Fruit fly (Drosophila melanogaster): ENCODE results near the gene scramb1.

The scramb1 gene

DNA sequence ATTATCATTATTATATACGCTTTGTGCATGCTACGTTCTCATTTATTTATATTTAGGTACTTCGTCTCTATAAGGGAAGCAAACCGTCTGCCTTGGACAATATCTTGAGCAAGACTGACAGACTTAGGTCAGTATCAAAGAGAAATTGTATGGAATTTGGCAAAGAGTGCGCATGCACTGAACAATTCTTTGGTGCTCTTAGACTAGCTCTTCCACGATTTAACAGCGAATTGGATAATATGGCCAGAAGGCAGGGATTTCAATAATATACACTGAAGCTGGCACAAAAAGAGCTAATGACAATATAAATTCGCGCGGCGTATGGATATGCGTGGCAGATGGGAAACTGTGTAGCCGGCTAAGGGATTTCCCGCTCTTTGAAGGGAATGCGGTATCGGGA lies 38.1 kb downstream of the scramb1 start:
- no peak for TF ChIP-seq CG8478 (optimal IDR thresholded peaks at IDR 0.05)
- no peak for TF ChIP-seq CTCF (optimal IDR thresholded peaks at IDR 0.05)

DNA sequence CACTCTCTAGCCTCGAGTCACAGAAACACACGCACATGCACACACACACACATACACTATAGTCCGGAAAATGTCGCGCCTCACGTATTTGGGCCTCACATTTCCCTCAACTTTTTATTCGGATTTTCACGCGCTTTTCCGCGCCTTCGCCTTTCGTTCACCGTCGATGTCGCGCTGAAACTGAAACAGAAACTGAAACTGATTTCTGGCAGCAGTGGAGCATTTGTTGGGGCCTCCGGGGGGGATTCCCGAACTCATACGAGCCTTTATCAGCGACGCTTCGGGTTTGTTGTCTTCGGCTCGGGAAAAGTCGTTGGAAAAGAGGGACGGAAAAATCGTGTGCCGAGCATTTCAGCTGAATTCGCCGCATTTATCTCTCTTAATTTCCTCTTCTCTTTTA lies 39.1 kb downstream of the scramb1 start, which contains the start of gene dpr10:
Gene dpr10, minus strand, starts transcription at position 185 of the 400 bp plus-strand sequence.
- TF ChIP-seq CTCF (optimal IDR thresholded peaks at IDR 0.05) = no peak
